Fruit fly (Drosophila melanogaster) whole organism, embryonic: Measurements from ENCODE around the gene CG10907.
A peak's percentile ranks its signal among the peaks of the same experiment; 100 is the strongest.

Source experiments
- ATbp ChIP-seq: fragments of 200-800 bp; sonication (Bioruptor generic); optimal IDR thresholded peaks from 2 replicates; lab custom pipeline; 2017; ENCODE audit warnings: missing biosample characterization, mild to moderate bottlenecking, missing genetic modification characterization, missing genetic modification reagents
- Antp ChIP-seq: fragments of 200-800 bp; sonication (Bioruptor generic); optimal IDR thresholded peaks from 3 replicates; lab custom pipeline; 2016; ENCODE audit warnings: missing biosample characterization, missing genetic modification characterization
- Atf-2 ChIP-seq: fragments of 200-800 bp; sonication (Bioruptor generic); optimal IDR thresholded peaks from 2 replicates; lab custom pipeline; 2016; ENCODE audit warnings: missing biosample characterization, missing genetic modification characterization
- B-H1 ChIP-seq: fragments of 200-800 bp; sonication (Bioruptor generic); IDR thresholded peaks from 3 replicates; pipeline ENCODE4 v1.3.6; 2022; ENCODE audit warnings: missing biosample characterization, missing genetic modification characterization
- CG1024 ChIP-seq: fragments of 200-800 bp; sonication (Bioruptor generic); IDR thresholded peaks from 2 replicates; pipeline ENCODE4 v1.3.6; 2022; ENCODE audit warnings: missing biosample characterization, missing genetic modification characterization
- CG11398 ChIP-seq: fragments of 200-800 bp; sonication (Bioruptor generic); optimal IDR thresholded peaks from 2 replicates; lab custom pipeline; 2016; ENCODE audit warnings: missing biosample characterization, missing genetic modification characterization
- CG11560 ChIP-seq: fragments of 200-800 bp; sonication (Bioruptor generic); IDR thresholded peaks from 3 replicates; pipeline ENCODE4 v1.3.6; 2022; ENCODE audit warnings: missing biosample characterization, missing genetic modification characterization
- CG11723 ChIP-seq: fragments of 200-800 bp; sonication (Bioruptor generic); optimal IDR thresholded peaks from 2 replicates; lab custom pipeline; 2017; ENCODE audit warnings: missing biosample characterization, mild to moderate bottlenecking, missing genetic modification characterization
- CG12104 ChIP-seq: fragments of 200-800 bp; sonication (Bioruptor generic); optimal IDR thresholded peaks from 3 replicates; lab custom pipeline; 2016; ENCODE audit warnings: missing biosample characterization, missing genetic modification characterization
- CG12219 ChIP-seq: fragments of 200-800 bp; sonication (Bioruptor generic); optimal IDR thresholded peaks from 3 replicates; lab custom pipeline; 2018; ENCODE audit warnings: missing biosample characterization, mild to moderate bottlenecking, missing genetic modification characterization
- CG1529 ChIP-seq: fragments of 200-800 bp; sonication (Bioruptor generic); optimal IDR thresholded peaks from 3 replicates; lab custom pipeline; 2018; ENCODE audit warnings: missing biosample characterization, missing genetic modification characterization
- CG15479 ChIP-seq: fragments of 200-800 bp; sonication (Bioruptor generic); optimal IDR thresholded peaks from 3 replicates; lab custom pipeline; 2019; ENCODE audit warnings: missing biosample characterization, mild to moderate bottlenecking, missing genetic modification characterization, moderate library complexity
- CG17568 ChIP-seq: fragments of 200-800 bp; sonication (Bioruptor generic); optimal IDR thresholded peaks from 2 replicates; lab custom pipeline; 2018; ENCODE audit warnings: missing biosample characterization, mild to moderate bottlenecking, missing genetic modification characterization, moderate library complexity
- CG30431 ChIP-seq: fragments of 200-800 bp; sonication (Bioruptor generic); optimal IDR thresholded peaks from 2 replicates; lab custom pipeline; 2017; ENCODE audit warnings: missing biosample characterization, missing genetic modification characterization
- CG32767 ChIP-seq: fragments of 200-800 bp; sonication (Bioruptor generic); IDR thresholded peaks from 2 replicates; pipeline ENCODE4 v1.3.6; 2022; ENCODE audit warnings: missing biosample characterization, missing genetic modification characterization
- CG32772 ChIP-seq: fragments of 200-800 bp; sonication (Bioruptor generic); IDR thresholded peaks from 2 replicates; pipeline ENCODE4 v1.3.6; 2022; ENCODE audit warnings: missing biosample characterization, missing genetic modification characterization
- CG34376 ChIP-seq: fragments of 200-800 bp; sonication (Bioruptor generic); optimal IDR thresholded peaks from 2 replicates; lab custom pipeline; 2018; ENCODE audit warnings: missing biosample characterization, mild to moderate bottlenecking, missing genetic modification characterization
- CG4282 ChIP-seq: fragments of 200-800 bp; sonication (Bioruptor generic); optimal IDR thresholded peaks from 2 replicates; lab custom pipeline; 2016; ENCODE audit warnings: missing biosample characterization, missing genetic modification characterization
- CG4617 ChIP-seq: fragments of 200-800 bp; sonication (Bioruptor generic); optimal IDR thresholded peaks from 3 replicates; lab custom pipeline; 2016; ENCODE audit warnings: missing biosample characterization, missing genetic modification characterization, borderline replicate concordance
- CG6689 ChIP-seq: fragments of 200-800 bp; sonication (Bioruptor generic); IDR thresholded peaks from 2 replicates; pipeline ENCODE4 v1.3.6; 2022; ENCODE audit warnings: missing biosample characterization, missing genetic modification characterization
- CG6813 ChIP-seq: fragments of 200-800 bp; sonication (Bioruptor generic); optimal IDR thresholded peaks from 2 replicates; lab custom pipeline; 2017; ENCODE audit warnings: missing biosample characterization, missing genetic modification characterization, mild to moderate bottlenecking, moderate library complexity, missing genetic modification reagents
- CG7745 ChIP-seq: fragments of 200-800 bp; sonication (Bioruptor generic); optimal IDR thresholded peaks from 2 replicates; lab custom pipeline; 2018; ENCODE audit warnings: missing biosample characterization, mild to moderate bottlenecking, missing genetic modification characterization, moderate library complexity
- CG8478 ChIP-seq: fragments of >200 bp; optimal IDR thresholded peaks from 2 replicates; lab custom pipeline; 2018
- Dad ChIP-seq: fragments of 200-800 bp; sonication (Bioruptor generic); optimal IDR thresholded peaks from 3 replicates; lab custom pipeline; 2016; ENCODE audit warnings: missing biosample characterization, missing genetic modification characterization
- E2f2 ChIP-seq: fragments of 200-800 bp; sonication (Bioruptor generic); IDR thresholded peaks from 2 replicates; pipeline ENCODE4 v1.3.6; 2022; ENCODE audit warnings: missing biosample characterization, missing genetic modification characterization
- ERR ChIP-seq: fragments of 200-800 bp; sonication (Bioruptor generic); optimal IDR thresholded peaks from 2 replicates; lab custom pipeline; 2016; ENCODE audit warnings: missing biosample characterization, missing genetic modification characterization
- Gsc ChIP-seq: fragments of 200-800 bp; sonication (Bioruptor generic); IDR thresholded peaks from 2 replicates; pipeline ENCODE4 v1.3.6; 2022; ENCODE audit warnings: missing biosample characterization, missing genetic modification characterization
- HLH4C ChIP-seq: fragments of 200-800 bp; sonication (Bioruptor generic); IDR thresholded peaks from 3 replicates; pipeline ENCODE4 v1.3.6; 2022; ENCODE audit warnings: missing biosample characterization, missing genetic modification characterization; ENCODE audit not compliant: partially characterized antibody
- Lpt ChIP-seq: fragments of >200 bp; optimal IDR thresholded peaks from 2 replicates; lab custom pipeline; 2018; ENCODE audit warnings: missing biosample characterization, missing genetic modification characterization
- Nf-YB ChIP-seq: fragments of 200-800 bp; sonication (Bioruptor generic); optimal IDR thresholded peaks from 3 replicates; lab custom pipeline; 2019; ENCODE audit warnings: missing biosample characterization, mild to moderate bottlenecking, missing genetic modification characterization, moderate library complexity
- Optix ChIP-seq: fragments of 200-800 bp; sonication (Bioruptor generic); IDR thresholded peaks from 3 replicates; pipeline ENCODE4 v1.3.6; 2022; ENCODE audit warnings: missing biosample characterization, missing genetic modification characterization
- Pdp1 ChIP-seq, 2 experiments: fragments of 200-800 bp; sonication (Bioruptor generic); optimal IDR thresholded peaks; 3 replicates each; lab custom pipeline; 2016; ENCODE audit warnings: missing biosample characterization in 2 of 2, missing genetic modification characterization in 2 of 2, mild to moderate bottlenecking in 1 of 2, moderate library complexity in 1 of 2
- Poxn ChIP-seq: fragments of 200-800 bp; sonication (Bioruptor generic); IDR thresholded peaks from 2 replicates; pipeline ENCODE4 v1.3.6; 2022; ENCODE audit warnings: missing biosample characterization, missing genetic modification characterization
- Ssrp ChIP-seq: fragments of 200-800 bp; sonication (Bioruptor generic); optimal IDR thresholded peaks from 2 replicates; lab custom pipeline; 2018; ENCODE audit warnings: missing biosample characterization, mild to moderate bottlenecking, missing genetic modification characterization, moderate library complexity
- Usf ChIP-seq: fragments of 200-800 bp; sonication (Bioruptor generic); optimal IDR thresholded peaks from 2 replicates; lab custom pipeline; 2017; ENCODE audit warnings: missing genotype, missing biosample characterization, missing genetic modification characterization
- Xrp1 ChIP-seq: fragments of 200-800 bp; sonication (Bioruptor generic); IDR thresholded peaks from 2 replicates; pipeline ENCODE4 v1.3.6; 2022; ENCODE audit warnings: missing biosample characterization, missing genetic modification characterization
- ara ChIP-seq: fragments of 200-800 bp; sonication (Bioruptor generic); IDR thresholded peaks from 2 replicates; pipeline ENCODE4 v1.3.6; 2022; ENCODE audit warnings: missing biosample characterization, missing genetic modification characterization
- bigmax ChIP-seq: fragments of 200-800 bp; sonication (Bioruptor generic); optimal IDR thresholded peaks from 2 replicates; lab custom pipeline; 2018; ENCODE audit warnings: missing biosample characterization, mild to moderate bottlenecking, missing genetic modification characterization
- br ChIP-seq: fragments of >200 bp; optimal IDR thresholded peaks from 2 replicates; lab custom pipeline; 2017
- caup ChIP-seq: fragments of 200-800 bp; sonication (Bioruptor generic); optimal IDR thresholded peaks from 3 replicates; lab custom pipeline; 2017; ENCODE audit warnings: missing biosample characterization, mild to moderate bottlenecking, missing genetic modification characterization, moderate library complexity; ENCODE audit not compliant: severe bottlenecking
- dmrt11E ChIP-seq: fragments of 200-800 bp; sonication (Bioruptor generic); optimal IDR thresholded peaks from 3 replicates; lab custom pipeline; 2018; ENCODE audit warnings: missing biosample characterization, mild to moderate bottlenecking, missing genetic modification characterization, moderate library complexity
- esg ChIP-seq: fragments of 200-800 bp; sonication (Bioruptor generic); conservative IDR thresholded peaks from 2 replicates; pipeline ENCODE4 v1.3.6; 2022; ENCODE audit warnings: missing biosample characterization, missing genetic modification characterization
- exex ChIP-seq: fragments of 200-800 bp; sonication (Bioruptor generic); optimal IDR thresholded peaks from 4 replicates; lab custom pipeline; 2018; ENCODE audit warnings: missing biosample characterization, mild to moderate bottlenecking, missing genetic modification characterization, moderate library complexity
- gsb ChIP-seq: fragments of 200-800 bp; sonication (Bioruptor generic); IDR thresholded peaks from 2 replicates; pipeline ENCODE4 v1.3.6; 2022; ENCODE audit warnings: missing biosample characterization, missing genetic modification characterization
- oc ChIP-seq: fragments of 200-800 bp; sonication (Bioruptor generic); optimal IDR thresholded peaks from 2 replicates; lab custom pipeline; 2018; ENCODE audit warnings: missing biosample characterization, mild to moderate bottlenecking, missing genetic modification characterization, moderate library complexity
- org-1 ChIP-seq: fragments of 200-800 bp; sonication (Bioruptor generic); optimal IDR thresholded peaks from 2 replicates; lab custom pipeline; 2017; ENCODE audit warnings: missing biosample characterization, missing genetic modification characterization
- repo ChIP-seq: fragments of 200-800 bp; sonication (Bioruptor generic); optimal IDR thresholded peaks from 2 replicates; lab custom pipeline; 2016; ENCODE audit warnings: missing biosample characterization, missing genetic modification characterization
- sd ChIP-seq: fragments of 200-800 bp; sonication (Bioruptor generic); optimal IDR thresholded peaks from 3 replicates; lab custom pipeline; 2018; ENCODE audit warnings: missing biosample characterization, mild to moderate bottlenecking, missing genetic modification characterization, moderate library complexity
- seq ChIP-seq: fragments of 200-800 bp; sonication (Bioruptor generic); IDR thresholded peaks from 2 replicates; pipeline ENCODE4 v1.3.6; 2022; ENCODE audit warnings: missing biosample characterization, missing genetic modification characterization
- usp ChIP-seq: fragments of >200 bp; optimal IDR thresholded peaks from 2 replicates; lab custom pipeline; 2017; ENCODE audit warnings: missing biosample characterization, missing genetic modification characterization
- z ChIP-seq: fragments of 200-800 bp; sonication (Bioruptor generic); IDR thresholded peaks from 3 replicates; pipeline ENCODE4 v1.3.6; 2022; ENCODE audit warnings: missing biosample characterization, missing genetic modification characterization
- zen2 ChIP-seq: fragments of 200-800 bp; sonication (Bioruptor generic); IDR thresholded peaks from 3 replicates; pipeline ENCODE4 v1.3.6; 2022; ENCODE audit warnings: missing biosample characterization, missing genetic modification characterization; ENCODE audit not compliant: partially characterized antibody

CG10907 gene

dm6 chr3L:11785291-11785690, 8.0 kb upstream of the CG10907 start (continued):
- TF ChIP-seq Ssrp (no peak), CG15479 (GFP tag; lab: Kevin White, UChicago) (no peak), E2f2 (GFP tag; lab: Robert Waterston, UW) (peak; percentile 38; the same call in 1 of the 2 replicates), bigmax (no peak), CG6813 (GFP tag; lab: Kevin White, UChicago) (no peak), ATbp (GFP tag; lab: Kevin White, UChicago) (no peak), zen2 (GFP tag; lab: Robert Waterston, UW) (no peak), CG4282 (no peak), sd (tag; lab: Kevin White, UChicago) (no peak), Nf-YB (GFP tag; lab: Kevin White, UChicago) (no peak), CG8478 (no peak), usp (GFP tag; lab: Kevin White, UChicago) (no peak), dmrt11E (tag; lab: Kevin White, UChicago) (no peak), HLH4C (GFP tag; lab: Robert Waterston, UW) (no peak), Pdp1 (GFP tag; optimal IDR thresholded peaks at IDR 0.05; lab: Kevin White, UChicago) (peak in 1 of 2 experiments; percentile 7), oc (no peak), z (GFP tag; lab: Robert Waterston, UW) (no peak), ara (GFP tag; lab: Robert Waterston, UW) (no peak), CG12104 (GFP tag; lab: Kevin White, UChicago) (no peak), Gsc (GFP tag; lab: Robert Waterston, UW) (no peak), Usf (GFP tag; lab: Kevin White, UChicago) (no peak), CG11723 (GFP tag; lab: Kevin White, UChicago) (no peak), Dad (GFP tag; lab: Kevin White, UChicago) (no peak), CG11560 (tag; lab: Robert Waterston, UW) (no peak), br (lab: Kevin White, UChicago) (no peak), seq (GFP tag; lab: Robert Waterston, UW) (peak; percentile 62; the same call in 1 of the 2 replicates), Xrp1 (GFP tag; lab: Robert Waterston, UW) (no peak; the same call in 1 of the 2 replicates), CG32772 (GFP tag; lab: Robert Waterston, UW) (peak; percentile 23; the same call in 1 of the 2 replicates), caup (GFP tag; lab: Kevin White, UChicago) (peak; percentile 18), Lpt (GFP tag; lab: Kevin White, UChicago) (no peak), CG30431 (GFP tag; lab: Kevin White, UChicago) (no peak), Atf-2 (no peak), CG32767 (GFP tag; lab: Robert Waterston, UW) (peak; percentile 47; the same call in 1 of the 2 replicates), CG34376 (GFP tag; lab: Kevin White, UChicago) (no peak), CG1024 (GFP tag; lab: Robert Waterston, UW) (no peak), CG1529 (GFP tag; lab: Kevin White, UChicago) (no peak), B-H1 (GFP tag; lab: Robert Waterston, UW) (peak; percentile 31; the same call in 2 of the 3 replicates), Antp (GFP tag; lab: Kevin White, UChicago) (no peak), CG4617 (GFP tag; lab: Kevin White, UChicago) (no peak), Optix (GFP tag; lab: Robert Waterston, UW) (no peak), exex (no peak), gsb (GFP tag; lab: Robert Waterston, UW) (0 out of 2 replicates have a peak, but pooled peaks have one; percentile 16), Poxn (GFP tag; lab: Robert Waterston, UW) (no peak), CG12219 (GFP tag; lab: Kevin White, UChicago) (no peak), CG6689 (GFP tag; lab: Robert Waterston, UW) (peak; percentile 60), ERR (no peak), CG17568 (GFP tag; lab: Kevin White, UChicago) (no peak), esg (GFP tag; lab: Robert Waterston, UW) (peak; percentile 54), CG7745 (no peak), repo (GFP tag; lab: Kevin White, UChicago) (no peak), org-1 (GFP tag; lab: Kevin White, UChicago) (no peak), CG11398 (GFP tag; lab: Kevin White, UChicago) (no peak)
